Worm (Caenorhabditis elegans) whole organism, L2 larva: Measurements from ENCODE around the gene F19C7.3.

ENCODE experiments used
- ama-1 ChIP-seq: fragments of 150-350 bp; optimal IDR thresholded peaks from 2 replicates; lab custom pipeline; 2018; ENCODE audit warnings: inconsistent platforms
- nhr-12 ChIP-seq: fragments of 150-350 bp; optimal IDR thresholded peaks from 2 replicates; lab custom pipeline; 2014; ENCODE audit warnings: missing biosample characterization, missing genetic modification characterization
- unc-55 ChIP-seq: fragments of 150-350 bp; sonication (generic microtip); optimal IDR thresholded peaks from 3 replicates; lab custom pipeline; 2014; ENCODE audit warnings: missing biosample characterization, missing genetic modification reagents, missing genetic modification characterization

DNA sequence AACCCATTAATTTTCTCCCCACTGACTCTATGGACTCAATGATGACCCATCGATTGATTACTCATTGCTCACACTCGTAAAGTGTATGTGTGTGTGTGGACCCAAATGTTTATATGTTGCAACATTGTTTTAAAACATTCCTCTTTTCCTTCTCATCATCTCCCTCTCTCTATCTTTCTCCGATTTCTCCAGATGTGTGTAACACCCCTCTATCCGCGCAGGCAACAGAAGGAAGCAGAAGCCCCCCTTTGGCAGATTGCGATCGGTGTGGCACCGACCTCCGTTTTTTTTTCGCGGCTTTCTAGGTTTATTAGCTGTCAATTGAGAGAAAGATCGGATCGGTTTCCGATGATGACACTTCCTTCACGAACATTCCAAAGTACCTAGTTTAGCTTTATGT lies 46.7 kb downstream of the F19C7.3 start:
- TF ChIP-seq nhr-12 (tag; lab: Kevin White, UChicago) (no peak), unc-55 (no peak), ama-1 (no peak)
